Fruit fly (Drosophila melanogaster): ENCODE data around the gene CG11912.

dm6 chr2L:298285-298644 is 20.8 kb downstream of the CG11912 start:
- no peak for TF ChIP-seq CG8478 (optimal IDR thresholded peaks at IDR 0.05)
- TF ChIP-seq CTCF (optimal IDR thresholded peaks at IDR 0.05): no peak

Data from S2 (cell line).